Fruit fly (Drosophila melanogaster) whole organism, prepupa: ENCODE data around the gene CG5568.

Source experiments
- CG10631 ChIP-seq: fragments of 200-800 bp; sonication (Bioruptor generic); optimal IDR thresholded peaks from 2 replicates; lab custom pipeline; 2016; ENCODE audit warnings: missing biosample characterization, missing genetic modification characterization
- CG10669 ChIP-seq: fragments of 200-800 bp; sonication (Bioruptor generic); optimal IDR thresholded peaks from 3 replicates; lab custom pipeline; 2018; ENCODE audit warnings: missing biosample characterization, mild to moderate bottlenecking, missing genetic modification characterization, moderate library complexity
- CG11294 ChIP-seq: fragments of 200-800 bp; sonication (Bioruptor generic); IDR thresholded peaks from 2 replicates; pipeline ENCODE4 v1.3.6; 2022; ENCODE audit warnings: missing biosample characterization, missing genetic modification characterization
- CG11762 ChIP-seq: fragments of 200-800 bp; sonication (Bioruptor generic); optimal IDR thresholded peaks from 3 replicates; lab custom pipeline; 2016; ENCODE audit warnings: missing biosample characterization, missing genetic modification characterization; ENCODE audit not compliant: insufficient read depth
- CG11902 ChIP-seq: fragments of 200-800 bp; sonication (Bioruptor generic); optimal IDR thresholded peaks from 3 replicates; lab custom pipeline; 2016; ENCODE audit warnings: missing biosample characterization, missing genetic modification characterization
- CG15336 ChIP-seq: fragments of 200-800 bp; sonication (Bioruptor generic); IDR thresholded peaks from 2 replicates; pipeline ENCODE4 v1.3.6; 2022; ENCODE audit warnings: missing biosample characterization, missing genetic modification characterization
- CG16779 ChIP-seq: fragments of 200-800 bp; sonication (Bioruptor generic); optimal IDR thresholded peaks from 3 replicates; lab custom pipeline; 2017; ENCODE audit warnings: missing biosample characterization, mild to moderate bottlenecking, missing genetic modification characterization
- CG3032 ChIP-seq: fragments of 200-800 bp; optimal IDR thresholded peaks from 2 replicates; lab custom pipeline; 2019; ENCODE audit warnings: missing biosample characterization, mild to moderate bottlenecking, missing genetic modification characterization, moderate library complexity
- CG31627 ChIP-seq: fragments of 200-800 bp; sonication (Bioruptor generic); optimal IDR thresholded peaks from 3 replicates; lab custom pipeline; 2016; ENCODE audit warnings: missing biosample characterization, missing genetic modification characterization
- CG32006 ChIP-seq: fragments of 200-800 bp; sonication (Bioruptor generic); optimal IDR thresholded peaks from 3 replicates; lab custom pipeline; 2017; ENCODE audit warnings: missing biosample characterization, mild to moderate bottlenecking, missing genetic modification characterization
- CG3919 ChIP-seq: fragments of 200-800 bp; sonication (Bioruptor generic); optimal IDR thresholded peaks from 3 replicates; lab custom pipeline; 2016; ENCODE audit warnings: missing biosample characterization, missing genetic modification characterization
- CG4318 ChIP-seq: fragments of 200-800 bp; sonication (Bioruptor generic); optimal IDR thresholded peaks from 3 replicates; lab custom pipeline; 2017; ENCODE audit warnings: missing biosample characterization, mild to moderate bottlenecking, missing genetic modification characterization
- CG6163 ChIP-seq: fragments of 200-800 bp; sonication (Bioruptor generic); IDR thresholded peaks from 3 replicates; pipeline ENCODE4 v1.3.6; 2022; ENCODE audit warnings: missing biosample characterization, missing genetic modification characterization
- CG6276 ChIP-seq: fragments of 200-800 bp; sonication (Bioruptor generic); optimal IDR thresholded peaks from 2 replicates; lab custom pipeline; 2017; ENCODE audit warnings: missing biosample characterization, mild to moderate bottlenecking, missing genetic modification characterization
- CG6792 ChIP-seq: fragments of 200-800 bp; sonication (Bioruptor generic); optimal IDR thresholded peaks from 3 replicates; lab custom pipeline; 2016; ENCODE audit warnings: missing biosample characterization, missing genetic modification characterization
- CG6808 ChIP-seq: fragments of 200-800 bp; sonication (Bioruptor generic); optimal IDR thresholded peaks from 3 replicates; lab custom pipeline; 2017; ENCODE audit warnings: missing biosample characterization, missing genetic modification characterization, mild to moderate bottlenecking, moderate library complexity, missing genetic modification reagents
- CG8119 ChIP-seq: fragments of 200-800 bp; sonication (Bioruptor generic); IDR thresholded peaks from 3 replicates; pipeline ENCODE4 v1.3.6; 2022; ENCODE audit warnings: missing biosample characterization, missing genetic modification characterization
- CG8319 ChIP-seq: fragments of 200-800 bp; sonication (Bioruptor generic); optimal IDR thresholded peaks from 3 replicates; lab custom pipeline; 2016; ENCODE audit warnings: missing biosample characterization, missing genetic modification characterization
- CG9139 ChIP-seq: fragments of 200-800 bp; sonication (Bioruptor generic); optimal IDR thresholded peaks from 3 replicates; lab custom pipeline; 2017; ENCODE audit warnings: missing biosample characterization, mild to moderate bottlenecking, missing genetic modification characterization
- Eip78C ChIP-seq: fragments of 200-800 bp; sonication (Bioruptor generic); peaks from one replicate; lab custom pipeline; 2016; ENCODE audit warnings: missing biosample characterization, missing genetic modification characterization
- Eip93F ChIP-seq: fragments of 200-800 bp; sonication (Bioruptor generic); optimal IDR thresholded peaks from 2 replicates; lab custom pipeline; 2016; ENCODE audit warnings: missing biosample characterization, mild to moderate bottlenecking, missing genetic modification characterization
- Ets96B ChIP-seq: fragments of 200-800 bp; optimal IDR thresholded peaks from 2 replicates; lab custom pipeline; 2019; ENCODE audit warnings: missing biosample characterization, mild to moderate bottlenecking, missing genetic modification characterization, moderate library complexity
- Gug ChIP-seq: fragments of 200-800 bp; sonication (Bioruptor generic); IDR thresholded peaks from 2 replicates; pipeline ENCODE4 v1.3.6; 2022; ENCODE audit warnings: missing biosample characterization, missing genetic modification characterization
- Hr38 ChIP-seq: sonication (Bioruptor generic); optimal IDR thresholded peaks from 2 replicates; lab custom pipeline; 2016; ENCODE audit warnings: missing biosample characterization, missing genetic modification characterization
- Hr39 ChIP-seq: fragments of 200-800 bp; sonication (Bioruptor generic); optimal IDR thresholded peaks from 2 replicates; lab custom pipeline; 2016; ENCODE audit warnings: missing biosample characterization, missing genetic modification characterization
- Lpt ChIP-seq: fragments of 200-800 bp; sonication (Bioruptor generic); optimal IDR thresholded peaks from 3 replicates; lab custom pipeline; 2016; ENCODE audit warnings: missing biosample characterization, missing genetic modification characterization
- Met ChIP-seq: fragments of 200-800 bp; sonication (Bioruptor generic); optimal IDR thresholded peaks from 3 replicates; lab custom pipeline; 2016; ENCODE audit warnings: missing biosample characterization, missing genetic modification characterization
- Smox ChIP-seq: fragments of 200-800 bp; sonication (Bioruptor generic); optimal IDR thresholded peaks from 3 replicates; lab custom pipeline; 2016; ENCODE audit warnings: missing biosample characterization, missing genetic modification characterization
- Sox102F ChIP-seq: fragments of 200-800 bp; sonication (Bioruptor generic); optimal IDR thresholded peaks from 2 replicates; lab custom pipeline; 2016; ENCODE audit warnings: missing biosample characterization, mild to moderate bottlenecking, missing genetic modification characterization
- Sox14 ChIP-seq: fragments of 200-800 bp; sonication (Bioruptor generic); optimal IDR thresholded peaks from 3 replicates; lab custom pipeline; 2016; ENCODE audit warnings: missing biosample characterization, missing genetic modification characterization
- Sox15 ChIP-seq: fragments of 200-800 bp; sonication (Bioruptor generic); optimal IDR thresholded peaks from 3 replicates; lab custom pipeline; 2016; ENCODE audit warnings: missing biosample characterization, missing genetic modification characterization
- achi ChIP-seq: fragments of 200-800 bp; sonication (Bioruptor generic); optimal IDR thresholded peaks from 3 replicates; lab custom pipeline; 2016; ENCODE audit warnings: missing biosample characterization, missing genetic modification characterization
- acj6 ChIP-seq: fragments of 200-800 bp; sonication (Bioruptor generic); optimal IDR thresholded peaks from 3 replicates; lab custom pipeline; 2016; ENCODE audit warnings: missing biosample characterization, missing genetic modification characterization
- cyc ChIP-seq: fragments of 200-800 bp; sonication (Bioruptor generic); optimal IDR thresholded peaks from 3 replicates; lab custom pipeline; 2016; ENCODE audit warnings: missing biosample characterization, missing genetic modification characterization
- dsx ChIP-seq: fragments of 200-800 bp; optimal IDR thresholded peaks from 3 replicates; lab custom pipeline; 2019; ENCODE audit warnings: missing biosample characterization, mild to moderate bottlenecking, missing genetic modification characterization, moderate library complexity; ENCODE audit not compliant: poor library complexity, severe bottlenecking
- eg ChIP-seq: fragments of 200-800 bp; sonication (Bioruptor generic); IDR thresholded peaks from 3 replicates; pipeline ENCODE4 v1.3.6; 2022; ENCODE audit warnings: missing biosample characterization, missing genetic modification characterization
- esn ChIP-seq: fragments of 200-800 bp; sonication (Bioruptor generic); optimal IDR thresholded peaks from 2 replicates; lab custom pipeline; 2016; ENCODE audit warnings: missing biosample characterization, mild to moderate bottlenecking, missing genetic modification characterization, moderate library complexity
- fd59A ChIP-seq: fragments of 200-800 bp; sonication (Bioruptor generic); optimal IDR thresholded peaks from 2 replicates; lab custom pipeline; 2017; ENCODE audit warnings: missing biosample characterization, mild to moderate bottlenecking, missing genetic modification characterization, missing genetic modification reagents
- fd85E ChIP-seq: fragments of 200-800 bp; sonication (Bioruptor generic); optimal IDR thresholded peaks from 3 replicates; lab custom pipeline; 2016; ENCODE audit warnings: missing biosample characterization, missing genetic modification characterization
- fkh ChIP-seq: fragments of 200-800 bp; sonication (Bioruptor generic); optimal IDR thresholded peaks from 3 replicates; lab custom pipeline; 2017; ENCODE audit warnings: missing biosample characterization, mild to moderate bottlenecking, missing genetic modification characterization, moderate library complexity
- lz ChIP-seq: fragments of 200-800 bp; sonication (Bioruptor generic); optimal IDR thresholded peaks from 3 replicates; lab custom pipeline; 2016; ENCODE audit warnings: missing biosample characterization, missing genetic modification characterization
- net ChIP-seq: fragments of 200-800 bp; sonication (Bioruptor generic); optimal IDR thresholded peaks from 3 replicates; lab custom pipeline; 2016; ENCODE audit warnings: missing biosample characterization, missing genetic modification characterization
- pdm3 ChIP-seq: fragments of 200-800 bp; sonication (Bioruptor generic); optimal IDR thresholded peaks from 3 replicates; lab custom pipeline; 2016; ENCODE audit warnings: missing biosample characterization, missing genetic modification characterization
- salr ChIP-seq, 2 experiments: fragments of 200-800 bp; sonication (Bioruptor generic); optimal IDR thresholded peaks; 3 replicates each; lab custom pipeline; 2016 to 2018; ENCODE audit warnings: missing biosample characterization in 2 of 2, missing genetic modification characterization in 2 of 2, mild to moderate bottlenecking in 1 of 2
- spab ChIP-seq: fragments of 200-800 bp; sonication (Bioruptor generic); optimal IDR thresholded peaks from 2 replicates; lab custom pipeline; 2017; ENCODE audit warnings: missing biosample characterization, mild to moderate bottlenecking, missing genetic modification characterization, missing genetic modification reagents
- ss ChIP-seq, 2 experiments: fragments of 200-800 bp; sonication (Bioruptor generic); optimal IDR thresholded peaks; 2 replicates in 1 of 2; 3 replicates in 1 of 2; lab custom pipeline; 2017 to 2018; ENCODE audit warnings: mild to moderate bottlenecking in 2 of 2, missing biosample characterization in 2 of 2, missing genetic modification characterization in 2 of 2, moderate library complexity in 1 of 2
- vri ChIP-seq: fragments of 200-800 bp; sonication (Bioruptor generic); optimal IDR thresholded peaks from 3 replicates; lab custom pipeline; 2016; ENCODE audit warnings: missing biosample characterization, mild to moderate bottlenecking, missing genetic modification characterization

Gene CG5568

DNA sequence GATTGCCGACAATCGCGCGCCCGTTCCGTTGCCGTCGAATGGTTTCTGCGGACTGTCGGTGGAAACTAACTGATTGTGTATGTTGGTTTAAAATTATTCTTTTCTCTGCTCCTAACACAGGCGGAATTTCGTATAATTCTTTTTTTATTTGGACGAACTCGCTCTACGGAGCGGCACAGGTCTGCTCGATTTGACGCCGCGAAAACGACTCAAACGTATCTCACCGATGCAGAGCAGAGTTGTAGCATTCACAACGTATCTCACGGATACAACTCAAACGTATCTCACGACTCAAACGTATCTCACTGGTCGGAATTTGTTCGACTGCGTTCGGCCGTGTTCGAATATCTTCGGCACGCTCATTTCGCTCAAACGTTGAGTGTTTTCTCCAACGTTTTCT is 25.8 kb upstream of the CG5568 start, which contains the start of gene vn (continued):
- no peak for TF ChIP-seq CG8319 (GFP tag; lab: Kevin White, UChicago)
- no peak for TF ChIP-seq fd59A (GFP tag; lab: Kevin White, UChicago)
- peak; percentile 32 for TF ChIP-seq Eip78C (GFP tag; lab: Kevin White, UChicago)
- TF ChIP-seq CG6163 (GFP tag; lab: Robert Waterston, UW), result peak; percentile 31; the same call in 1 of the 3 replicates
- no peak for TF ChIP-seq acj6 (GFP tag; lab: Kevin White, UChicago)
- peak; percentile 8 for TF ChIP-seq dsx
- TF ChIP-seq Eip93F (GFP tag; lab: Kevin White, UChicago), result no peak
- peak; percentile 25; the same call in 1 of the 3 replicates for TF ChIP-seq CG8119 (GFP tag; lab: Robert Waterston, UW)
- TF ChIP-seq, all 60 proteins: peak for 11

- TF ChIP-seq Sox15 (no peak), CG8119 (GFP tag; lab: Robert Waterston, UW) (peak; percentile 15; the same call in 1 of the 3 replicates)
Measured at dm6 chr3L:5848929-5849328, 22.4 kb upstream of the CG5568 start.

DNA sequence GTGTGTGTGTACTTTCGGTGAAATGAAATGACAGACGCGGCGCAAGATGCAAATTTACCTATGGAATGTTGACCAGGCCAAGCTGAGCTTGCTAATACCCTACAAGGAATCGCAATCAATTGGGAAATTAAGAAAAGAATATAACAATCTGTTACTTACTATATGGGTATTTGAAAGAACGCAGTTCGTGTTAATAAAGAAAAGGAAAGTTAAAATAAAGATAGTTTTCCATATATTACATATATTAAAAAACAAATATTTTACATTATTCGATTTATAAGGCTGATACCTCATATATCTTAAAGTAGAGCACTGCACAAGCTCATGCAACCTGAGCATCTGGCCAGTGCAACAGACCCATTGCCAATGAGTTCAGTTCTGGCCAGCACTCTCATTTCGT is 19.7 kb upstream of the CG5568 start:
- no peak for TF ChIP-seq CG6276 (GFP tag; lab: Kevin White, UChicago)
- no peak for TF ChIP-seq eg (GFP tag; lab: Robert Waterston, UW)
- TF ChIP-seq Eip78C (GFP tag; lab: Kevin White, UChicago), result peak; percentile 75
- TF ChIP-seq dsx, result peak; percentile 17
- TF ChIP-seq CG15336 (GFP tag; lab: Robert Waterston, UW), result no peak
- no peak for TF ChIP-seq CG9139
- TF ChIP-seq Ets96B (tag; lab: Kevin White, UChicago), result peak; percentile 55
- peak; percentile 51 for TF ChIP-seq Sox102F
- no peak for TF ChIP-seq net (GFP tag; lab: Kevin White, UChicago)
- TF ChIP-seq esn, result peak; percentile 64
- no peak for TF ChIP-seq CG16779
- TF ChIP-seq fd85E (GFP tag; lab: Kevin White, UChicago), result no peak
- no peak for TF ChIP-seq CG6163 (GFP tag; lab: Robert Waterston, UW)
- no peak for TF ChIP-seq Hr38
- peak; percentile 62 for TF ChIP-seq Met (GFP tag; lab: Kevin White, UChicago)
- TF ChIP-seq lz, result peak; percentile 49
- TF ChIP-seq CG6808 (GFP tag; lab: Kevin White, UChicago), result peak; percentile 43
- TF ChIP-seq fd59A (GFP tag; lab: Kevin White, UChicago), result peak; percentile 48
- TF ChIP-seq CG11294 (GFP tag; lab: Robert Waterston, UW), result no peak
- peak in 1 of 2 experiments; percentile 51 for TF ChIP-seq ss (GFP tag; optimal IDR thresholded peaks at IDR 0.05; lab: Kevin White, UChicago)
- peak; percentile 57 for TF ChIP-seq CG6792
- TF ChIP-seq achi (GFP tag; lab: Kevin White, UChicago), result peak; percentile 38
- TF ChIP-seq CG10669 (GFP tag; lab: Kevin White, UChicago), result peak; percentile 35
- TF ChIP-seq Sox14 (GFP tag; lab: Kevin White, UChicago), result peak; percentile 49
- TF ChIP-seq vri (GFP tag; lab: Kevin White, UChicago), result peak; percentile 20
- TF ChIP-seq cyc (GFP tag; lab: Kevin White, UChicago), result peak; percentile 40
- TF ChIP-seq CG4318, result no peak
- TF ChIP-seq Hr39 (GFP tag; lab: Kevin White, UChicago), result peak; percentile 45
- peak; percentile 48 for TF ChIP-seq spab (GFP tag; lab: Kevin White, UChicago)
- TF ChIP-seq Smox, result peak; percentile 50
- peak; percentile 66 for TF ChIP-seq CG3032 (tag; lab: Kevin White, UChicago)
- TF ChIP-seq CG32006 (GFP tag; lab: Kevin White, UChicago), result no peak
- TF ChIP-seq Lpt (GFP tag; lab: Kevin White, UChicago), result no peak
- TF ChIP-seq CG11762 (GFP tag; lab: Kevin White, UChicago), result no peak
- peak; percentile 19 for TF ChIP-seq pdm3 (GFP tag; lab: Kevin White, UChicago)
- peak; percentile 10 for TF ChIP-seq CG3919
- peak; percentile 45 for TF ChIP-seq CG11902 (GFP tag; lab: Kevin White, UChicago)
- peak; percentile 36 for TF ChIP-seq CG10631 (GFP tag; lab: Kevin White, UChicago)
- peak; percentile 45 for TF ChIP-seq CG31627 (GFP tag; lab: Kevin White, UChicago)
- TF ChIP-seq CG8319 (GFP tag; lab: Kevin White, UChicago), result no peak
- no peak for TF ChIP-seq Gug (GFP tag; lab: Robert Waterston, UW)
- TF ChIP-seq fkh, result no peak
- no peak for TF ChIP-seq salr (GFP tag; optimal IDR thresholded peaks at IDR 0.05; lab: Kevin White, UChicago)
